Fruit fly (Drosophila melanogaster) whole organism, embryonic: ENCODE measurements around the gene Ccz1.

ENCODE experiments used
- B-H2 ChIP-seq: fragments of 200-800 bp; sonication (Bioruptor generic); optimal IDR thresholded peaks from 2 replicates; lab custom pipeline; 2018; ENCODE audit warnings: missing biosample characterization, mild to moderate bottlenecking, missing genetic modification characterization
- CG10654 ChIP-seq: fragments of 200-800 bp; sonication (Bioruptor generic); optimal IDR thresholded peaks from 2 replicates; lab custom pipeline; 2016; ENCODE audit warnings: missing biosample characterization, missing genetic modification characterization
- CG11398 ChIP-seq: fragments of 200-800 bp; sonication (Bioruptor generic); optimal IDR thresholded peaks from 2 replicates; lab custom pipeline; 2016; ENCODE audit warnings: missing biosample characterization, missing genetic modification characterization
- CG12155 ChIP-seq: fragments of 200-800 bp; sonication (Bioruptor generic); optimal IDR thresholded peaks from 3 replicates; lab custom pipeline; 2016; ENCODE audit warnings: missing biosample characterization, missing genetic modification characterization
- CG12942 ChIP-seq: fragments of 200-800 bp; sonication (Bioruptor generic); optimal IDR thresholded peaks from 3 replicates; lab custom pipeline; 2016; ENCODE audit warnings: missing biosample characterization, missing genetic modification characterization
- CG16779 ChIP-seq: fragments of 200-800 bp; sonication (Bioruptor generic); IDR thresholded peaks from 2 replicates; pipeline ENCODE4 v1.3.6; 2022; ENCODE audit warnings: missing biosample characterization, missing genetic modification characterization
- CG16813 ChIP-seq: fragments of 200-800 bp; sonication (Bioruptor generic); IDR thresholded peaks from 3 replicates; pipeline ENCODE4 v1.3.6; 2022; ENCODE audit warnings: missing biosample characterization, missing genetic modification characterization; ENCODE audit not compliant: partially characterized antibody
- CG16863 ChIP-seq: fragments of 200-800 bp; sonication (Bioruptor generic); optimal IDR thresholded peaks from 3 replicates; lab custom pipeline; 2016; ENCODE audit warnings: missing biosample characterization, missing genetic modification characterization
- CG17612 ChIP-seq: fragments of 200-800 bp; sonication (Bioruptor generic); IDR thresholded peaks from 2 replicates; pipeline ENCODE4 v1.3.6; 2022; ENCODE audit warnings: missing biosample characterization, missing genetic modification characterization
- CG18011 ChIP-seq: fragments of 200-800 bp; sonication (Bioruptor generic); optimal IDR thresholded peaks from 2 replicates; lab custom pipeline; 2017; ENCODE audit warnings: missing biosample characterization, missing genetic modification characterization, mild to moderate bottlenecking, moderate library complexity, missing genotype
- CG18476 ChIP-seq: fragments of 200-800 bp; sonication (Bioruptor generic); optimal IDR thresholded peaks from 2 replicates; lab custom pipeline; 2016; ENCODE audit warnings: missing biosample characterization, mild to moderate bottlenecking, missing genetic modification characterization
- CG2116 ChIP-seq: fragments of 200-800 bp; sonication (Bioruptor generic); optimal IDR thresholded peaks from 3 replicates; lab custom pipeline; 2018; ENCODE audit warnings: missing biosample characterization, mild to moderate bottlenecking, missing genetic modification characterization
- CG2678 ChIP-seq: fragments of 200-800 bp; sonication (Bioruptor generic); optimal IDR thresholded peaks from 3 replicates; lab custom pipeline; 2019; ENCODE audit warnings: missing biosample characterization, mild to moderate bottlenecking, missing genetic modification characterization, moderate library complexity
- CG2712 ChIP-seq: fragments of 200-800 bp; optimal IDR thresholded peaks from 3 replicates; lab custom pipeline; 2019; ENCODE audit warnings: missing biosample characterization, mild to moderate bottlenecking, missing genetic modification characterization, moderate library complexity
- CG30020 ChIP-seq: fragments of 200-800 bp; optimal IDR thresholded peaks from 2 replicates; lab custom pipeline; 2019; ENCODE audit warnings: missing biosample characterization, mild to moderate bottlenecking, missing genetic modification characterization, moderate library complexity
- CG31388 ChIP-seq: fragments of 200-800 bp; sonication (Bioruptor generic); optimal IDR thresholded peaks from 2 replicates; lab custom pipeline; 2016; ENCODE audit warnings: missing biosample characterization, missing genetic modification characterization
- CG3163 ChIP-seq: fragments of 200-800 bp; sonication (Bioruptor generic); optimal IDR thresholded peaks from 3 replicates; lab custom pipeline; 2016; ENCODE audit warnings: missing biosample characterization, missing genetic modification characterization
- CG34422 ChIP-seq: fragments of 200-800 bp; sonication (Bioruptor generic); IDR thresholded peaks from 3 replicates; pipeline ENCODE4 v1.3.6; 2022; ENCODE audit warnings: missing biosample characterization, missing genetic modification characterization
- CG3726 ChIP-seq: fragments of 200-800 bp; sonication (Bioruptor generic); IDR thresholded peaks from 3 replicates; pipeline ENCODE4, ENCODE4 v1.3.6; 2022; ENCODE audit warnings: missing biosample characterization, missing genetic modification characterization
- CG7372 ChIP-seq: fragments of 200-800 bp; sonication (Bioruptor generic); IDR thresholded peaks from 2 replicates; pipeline ENCODE4 v1.3.6; 2022; ENCODE audit warnings: missing biosample characterization, missing genetic modification characterization
- CrebB ChIP-seq: fragments of 200-800 bp; sonication (Bioruptor generic); optimal IDR thresholded peaks from 3 replicates; lab custom pipeline; 2018; ENCODE audit warnings: missing biosample characterization, mild to moderate bottlenecking, missing genetic modification characterization
- Dbx ChIP-seq: fragments of 200-800 bp; sonication (Bioruptor generic); IDR thresholded peaks from 3 replicates; pipeline ENCODE4 v1.3.6; 2022; ENCODE audit warnings: missing biosample characterization, missing genetic modification characterization
- Eip74EF ChIP-seq, 2 experiments: fragments of 200-800 bp in 1 of 2; fragments of >200 bp in 1 of 2; sonication (Bioruptor generic) in 1 of 2; optimal IDR thresholded peaks; 2 replicates each; lab custom pipeline; 2017 to 2019; ENCODE audit warnings: missing biosample characterization in 2 of 2, missing genetic modification characterization in 2 of 2, mild to moderate bottlenecking in 1 of 2, moderate library complexity in 1 of 2
- HLH4C ChIP-seq: fragments of 200-800 bp; sonication (Bioruptor generic); IDR thresholded peaks from 3 replicates; pipeline ENCODE4 v1.3.6; 2022; ENCODE audit warnings: missing biosample characterization, missing genetic modification characterization; ENCODE audit not compliant: partially characterized antibody
- Hand ChIP-seq: fragments of 200-800 bp; sonication (Bioruptor generic); optimal IDR thresholded peaks from 2 replicates; lab custom pipeline; 2017; ENCODE audit warnings: mild to moderate bottlenecking, missing biosample characterization, missing genetic modification reagents, missing genetic modification characterization
- HmgZ ChIP-seq: fragments of 200-800 bp; sonication (Bioruptor generic); optimal IDR thresholded peaks from 2 replicates; lab custom pipeline; 2018; ENCODE audit warnings: missing biosample characterization, mild to moderate bottlenecking, missing genetic modification characterization
- Meics ChIP-seq: fragments of 200-800 bp; sonication (Bioruptor generic); optimal IDR thresholded peaks from 2 replicates; lab custom pipeline; 2017; ENCODE audit warnings: missing biosample characterization, mild to moderate bottlenecking, missing genetic modification characterization
- NK7.1 ChIP-seq: fragments of 200-800 bp; sonication (Bioruptor generic); optimal IDR thresholded peaks from 3 replicates; lab custom pipeline; 2016; ENCODE audit warnings: missing biosample characterization, missing genetic modification characterization
- Optix ChIP-seq: fragments of 200-800 bp; sonication (Bioruptor generic); IDR thresholded peaks from 3 replicates; pipeline ENCODE4 v1.3.6; 2022; ENCODE audit warnings: missing biosample characterization, missing genetic modification characterization
- Taf1 ChIP-seq: fragments of 200-800 bp; sonication (Bioruptor generic); IDR thresholded peaks from 2 replicates; pipeline ENCODE4 v1.3.6; 2022; ENCODE audit warnings: missing biosample characterization, missing genetic modification characterization
- ab ChIP-seq: fragments of 200-800 bp; sonication (Bioruptor generic); optimal IDR thresholded peaks from 2 replicates; lab custom pipeline; 2016; ENCODE audit warnings: missing biosample characterization, missing genetic modification characterization
- al ChIP-seq: fragments of 200-800 bp; sonication (Bioruptor generic); IDR thresholded peaks from 2 replicates; pipeline ENCODE4 v1.3.6; 2022; ENCODE audit warnings: missing biosample characterization, missing genetic modification characterization
- amos ChIP-seq: fragments of 200-800 bp; sonication (Bioruptor generic); IDR thresholded peaks from 2 replicates; pipeline ENCODE4 v1.3.6; 2022; ENCODE audit warnings: missing biosample characterization, missing genetic modification characterization; ENCODE audit not compliant: partially characterized antibody
- ato ChIP-seq: fragments of 200-800 bp; sonication (Bioruptor generic); IDR thresholded peaks from 2 replicates; pipeline ENCODE4 v1.3.6; 2022; ENCODE audit warnings: missing biosample characterization, missing genetic modification characterization; ENCODE audit not compliant: partially characterized antibody
- bigmax ChIP-seq: fragments of 200-800 bp; sonication (Bioruptor generic); optimal IDR thresholded peaks from 2 replicates; lab custom pipeline; 2018; ENCODE audit warnings: missing biosample characterization, mild to moderate bottlenecking, missing genetic modification characterization
- fd3F ChIP-seq: fragments of 200-800 bp; sonication (Bioruptor generic); optimal IDR thresholded peaks from 2 replicates; lab custom pipeline; 2018; ENCODE audit warnings: missing biosample characterization, mild to moderate bottlenecking, missing genetic modification characterization, moderate library complexity
- gcm2 ChIP-seq: fragments of 200-800 bp; sonication (Bioruptor generic); optimal IDR thresholded peaks from 2 replicates; lab custom pipeline; 2016; ENCODE audit warnings: missing biosample characterization, missing genetic modification characterization
- gsb-n ChIP-seq: fragments of 200-800 bp; sonication (Bioruptor generic); optimal IDR thresholded peaks from 3 replicates; lab custom pipeline; 2018; ENCODE audit warnings: missing biosample characterization, mild to moderate bottlenecking, missing genetic modification characterization
- hth ChIP-seq: fragments of >200 bp; optimal IDR thresholded peaks from 2 replicates; lab custom pipeline; 2017; ENCODE audit warnings: inconsistent platforms
- jumu ChIP-seq: fragments of 200-800 bp; sonication (Bioruptor generic); optimal IDR thresholded peaks from 3 replicates; lab custom pipeline; 2016; ENCODE audit warnings: missing biosample characterization, missing genetic modification characterization
- kay ChIP-seq: fragments of 200-800 bp; sonication (Bioruptor generic); optimal IDR thresholded peaks from 2 replicates; lab custom pipeline; 2016; ENCODE audit warnings: missing biosample characterization, missing genetic modification characterization
- nerfin-1 ChIP-seq: fragments of 200-800 bp; sonication (Bioruptor generic); optimal IDR thresholded peaks from 3 replicates; lab custom pipeline; 2019; ENCODE audit warnings: missing biosample characterization, mild to moderate bottlenecking, missing genetic modification characterization, moderate library complexity
- nmo ChIP-seq: fragments of 200-800 bp; sonication (Bioruptor generic); optimal IDR thresholded peaks from 2 replicates; lab custom pipeline; 2018; ENCODE audit warnings: missing biosample characterization, mild to moderate bottlenecking, missing genetic modification characterization, moderate library complexity
- oc ChIP-seq: fragments of 200-800 bp; sonication (Bioruptor generic); optimal IDR thresholded peaks from 2 replicates; lab custom pipeline; 2018; ENCODE audit warnings: missing biosample characterization, mild to moderate bottlenecking, missing genetic modification characterization, moderate library complexity
- p53 ChIP-seq: fragments of 200-800 bp; sonication (Bioruptor generic); optimal IDR thresholded peaks from 2 replicates; lab custom pipeline; 2016; ENCODE audit warnings: missing biosample characterization, missing genetic modification characterization
- peb ChIP-seq: fragments of 200-800 bp; sonication (Bioruptor generic); IDR thresholded peaks from 2 replicates; pipeline ENCODE4 v1.3.6; 2022; ENCODE audit warnings: missing biosample characterization, missing genetic modification characterization
- sc ChIP-seq, 3 experiments: fragments of >200 bp in 2 of 3; fragments of 200-800 bp in 1 of 3; sonication (Bioruptor generic) in 1 of 3; optimal IDR thresholded peaks; 2 replicates in 2 of 3; 3 replicates in 1 of 3; lab custom pipeline; 2017; ENCODE audit warnings: mild to moderate bottlenecking in 1 of 3, missing biosample characterization in 1 of 3, missing genetic modification characterization in 1 of 3, missing genetic modification reagents in 1 of 3
- seq ChIP-seq: fragments of 200-800 bp; sonication (Bioruptor generic); IDR thresholded peaks from 2 replicates; pipeline ENCODE4 v1.3.6; 2022; ENCODE audit warnings: missing biosample characterization, missing genetic modification characterization
- sob ChIP-seq: fragments of 200-800 bp; sonication (Bioruptor generic); IDR thresholded peaks from 2 replicates; pipeline ENCODE4 v1.3.6; 2022; ENCODE audit warnings: missing biosample characterization, missing genetic modification characterization
- wek ChIP-seq: fragments of 200-800 bp; sonication (Bioruptor generic); optimal IDR thresholded peaks from 3 replicates; lab custom pipeline; 2018; ENCODE audit warnings: missing biosample characterization, mild to moderate bottlenecking, missing genetic modification characterization, moderate library complexity

The Ccz1 gene

DNA sequence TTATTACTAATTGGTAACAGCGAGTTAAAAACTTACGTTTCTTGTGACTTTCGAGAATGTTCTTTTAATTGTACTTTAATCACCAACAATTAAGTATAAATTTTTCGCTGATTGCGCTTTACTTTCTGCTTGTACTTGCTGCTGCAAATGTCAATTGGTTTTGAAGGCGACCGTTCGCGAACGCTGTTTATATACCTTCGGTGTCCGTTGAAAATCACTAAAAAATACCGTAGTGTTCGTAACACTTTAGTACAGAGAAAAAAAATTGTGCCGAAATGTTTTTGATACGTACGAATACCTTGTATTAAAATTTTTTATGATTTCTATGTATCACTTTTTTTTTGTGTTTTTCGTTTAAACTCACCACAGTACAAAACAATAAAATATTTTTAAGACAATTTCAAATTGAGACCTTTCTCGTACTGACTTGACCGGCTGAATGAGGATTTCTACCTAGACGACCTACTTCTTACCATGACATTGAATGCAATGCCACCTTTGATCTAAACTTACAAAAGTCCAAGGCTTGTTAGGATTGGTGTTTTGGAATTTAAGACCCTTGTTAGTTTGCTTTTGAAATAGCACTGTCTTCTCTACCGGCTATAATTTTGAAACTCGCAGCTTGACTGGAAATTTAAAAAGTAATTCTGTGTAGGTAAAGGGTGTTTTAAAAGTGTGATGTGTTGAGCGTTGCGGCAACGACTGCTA is 3.7 kb upstream of the Ccz1 start, which contains the start of gene Ubi-p63E (continued):
- peak; percentile 57 for TF ChIP-seq CG10654 (GFP tag; lab: Kevin White, UChicago)
- no peak for TF ChIP-seq CG30020 (tag; lab: Kevin White, UChicago)
- peak; percentile 50 for TF ChIP-seq gsb-n (tag; lab: Kevin White, UChicago)
- no peak for TF ChIP-seq kay (GFP tag; lab: Kevin White, UChicago)
- TF ChIP-seq CG3163 (GFP tag; lab: Kevin White, UChicago), result peak; percentile 40
- no peak for TF ChIP-seq ato (GFP tag; lab: Robert Waterston, UW)
- TF ChIP-seq CG18011 (GFP tag; lab: Kevin White, UChicago), result no peak
- TF ChIP-seq fd3F (GFP tag; lab: Kevin White, UChicago), result peak; percentile 24
- TF ChIP-seq Optix (GFP tag; lab: Robert Waterston, UW), result no peak
- TF ChIP-seq CG16779, result no peak
- no peak for TF ChIP-seq amos
- TF ChIP-seq CG11398, result peak; percentile 22
- TF ChIP-seq CG16813 (GFP tag; lab: Robert Waterston, UW), result no peak
- peak; percentile 72 for TF ChIP-seq nmo (GFP tag; lab: Kevin White, UChicago)
- no peak for TF ChIP-seq sc (optimal IDR thresholded peaks at IDR 0.05; lab: Kevin White, UChicago)
- peak; percentile 44 for TF ChIP-seq sc (GFP tag; optimal IDR thresholded peaks at IDR 0.05; lab: Kevin White, UChicago)
- TF ChIP-seq CG18476 (GFP tag; lab: Kevin White, UChicago), result peak; percentile 50
- TF ChIP-seq CG2116 (GFP tag; lab: Kevin White, UChicago), result peak; percentile 33
- no peak for TF ChIP-seq Taf1 (GFP tag; lab: Robert Waterston, UW)
- peak; percentile 26 for TF ChIP-seq CG16863 (GFP tag; lab: Kevin White, UChicago)
- TF ChIP-seq al, result no peak
- no peak for TF ChIP-seq Hand (GFP tag; lab: Kevin White, UChicago)
- TF ChIP-seq CG17612, result no peak
- no peak for TF ChIP-seq seq (GFP tag; lab: Robert Waterston, UW)
- peak; percentile 13 for TF ChIP-seq ab
- TF ChIP-seq hth (lab: Kevin White, UChicago), result no peak
- TF ChIP-seq gcm2, result no peak
- TF ChIP-seq CG2678, result peak; percentile 70
- TF ChIP-seq peb, result no peak
- peak; percentile 50 for TF ChIP-seq jumu (GFP tag; lab: Kevin White, UChicago)
- TF ChIP-seq B-H2, result peak; percentile 82
- TF ChIP-seq wek (GFP tag; lab: Kevin White, UChicago), result peak; percentile 54
- TF ChIP-seq sob (GFP tag; lab: Robert Waterston, UW), result no peak
- peak; percentile 72 for TF ChIP-seq CG12942 (GFP tag; lab: Kevin White, UChicago)
- peak; percentile 48 for TF ChIP-seq CrebB (tag; lab: Kevin White, UChicago)
- no peak for TF ChIP-seq CG3726 (GFP tag; lab: Robert Waterston, UW)
- peak; percentile 60 for TF ChIP-seq HmgZ (tag; lab: Kevin White, UChicago)
- peak; percentile 44 for TF ChIP-seq NK7.1 (GFP tag; lab: Kevin White, UChicago)
- no peak for TF ChIP-seq HLH4C (GFP tag; lab: Robert Waterston, UW)
- peak; percentile 68 for TF ChIP-seq CG12155 (GFP tag; lab: Kevin White, UChicago)
- peak; percentile 34 for TF ChIP-seq oc (tag; lab: Kevin White, UChicago)
- TF ChIP-seq Eip74EF (GFP tag; optimal IDR thresholded peaks at IDR 0.05; lab: Kevin White, UChicago), result no peak
- peak; percentile 21 for TF ChIP-seq bigmax (GFP tag; lab: Kevin White, UChicago)
- TF ChIP-seq nerfin-1, result peak; percentile 39
- TF ChIP-seq Dbx (GFP tag; lab: Robert Waterston, UW), result no peak
- no peak for TF ChIP-seq CG7372 (GFP tag; lab: Robert Waterston, UW)
- TF ChIP-seq p53 (GFP tag; lab: Kevin White, UChicago), result no peak
- peak; percentile 72 for TF ChIP-seq Meics (GFP tag; lab: Kevin White, UChicago)
- no peak for TF ChIP-seq CG31388 (GFP tag; lab: Kevin White, UChicago)
- no peak for TF ChIP-seq CG34422 (GFP tag; lab: Robert Waterston, UW)
- peak; percentile 60 for TF ChIP-seq CG2712 (tag; lab: Kevin White, UChicago)
